Fruit fly (Drosophila melanogaster): ENCODE data around the gene CG3847.

CG3847 gene

dm6 chrX:6343786-6344537 lies 2.9 kb upstream of the CG3847 start (continued):
- TF ChIP-seq jing (GFP tag; optimal IDR thresholded peaks at IDR 0.05): no peak
- no peak for TF ChIP-seq CG15696 (tag; optimal IDR thresholded peaks at IDR 0.05)
- TF ChIP-seq Dip2 (GFP tag; IDR thresholded peaks at IDR 0.05): no peak
- TF ChIP-seq CG12942 (GFP tag; optimal IDR thresholded peaks at IDR 0.05): no peak
- TF ChIP-seq so (GFP tag; IDR thresholded peaks at IDR 0.05): 0 out of 3 replicates have a peak, but pooled peaks have one; percentile 64
- no peak for TF ChIP-seq HmgD (GFP tag; optimal IDR thresholded peaks at IDR 0.05)
- TF ChIP-seq chm (GFP tag; IDR thresholded peaks at IDR 0.05): no peak
- no peak; the same call in 3 of the 4 replicates for TF ChIP-seq Gug (GFP tag; IDR thresholded peaks at IDR 0.05)
- no peak for TF ChIP-seq caup (GFP tag; optimal IDR thresholded peaks at IDR 0.05; ENCODE audit: severe bottlenecking)
- TF ChIP-seq Fer3 (tag; optimal IDR thresholded peaks at IDR 0.05): no peak
- TF ChIP-seq Ptx1 (GFP tag; IDR thresholded peaks at IDR 0.05): peak; percentile 78
- peak; percentile 10 for TF ChIP-seq Oli (tag; optimal IDR thresholded peaks at IDR 0.05)
- no peak for TF ChIP-seq CG3065 (GFP tag; optimal IDR thresholded peaks at IDR 0.05)
- no peak for TF ChIP-seq ERR (GFP tag; optimal IDR thresholded peaks at IDR 0.05)
- TF ChIP-seq lov (optimal IDR thresholded peaks at IDR 0.05): no peak
- TF ChIP-seq lov (GFP tag; IDR thresholded peaks at IDR 0.05): 0 out of 3 replicates have a peak, but pooled peaks have one; percentile 55
- TF ChIP-seq onecut (GFP tag; IDR thresholded peaks at IDR 0.05): no peak
- TF ChIP-seq Hmx (GFP tag; optimal IDR thresholded peaks at IDR 0.05): no peak
- TF ChIP-seq CG2875 (GFP tag; optimal IDR thresholded peaks at IDR 0.05): peak; percentile 11
- no peak for TF ChIP-seq CG15269 (tag; optimal IDR thresholded peaks at IDR 0.05)
- TF ChIP-seq fd64A (GFP tag; optimal IDR thresholded peaks at IDR 0.05): peak; percentile 55
- TF ChIP-seq MBD-R2 (GFP tag; IDR thresholded peaks at IDR 0.05): no peak
- TF ChIP-seq Nf-YA (GFP tag; IDR thresholded peaks at IDR 0.05): 0 out of 2 replicates have a peak, but pooled peaks have one; percentile 50
- TF ChIP-seq B-H2 (GFP tag; optimal IDR thresholded peaks at IDR 0.05): no peak
- TF ChIP-seq CG12236 (GFP tag; optimal IDR thresholded peaks at IDR 0.05): no peak
- TF ChIP-seq CG10959 (GFP tag; IDR thresholded peaks at IDR 0.05): no peak
- TF ChIP-seq yki (optimal IDR thresholded peaks at IDR 0.05): no peak
- peak; percentile 21 for TF ChIP-seq CG16863 (GFP tag; optimal IDR thresholded peaks at IDR 0.05)
- TF ChIP-seq MESR4 (GFP tag; optimal IDR thresholded peaks at IDR 0.05): no peak
- TF ChIP-seq CG6813 (GFP tag; optimal IDR thresholded peaks at IDR 0.05): no peak
- TF ChIP-seq CG11247 (GFP tag; IDR thresholded peaks at IDR 0.05): no peak
- TF ChIP-seq Neu2 (GFP tag; optimal IDR thresholded peaks at IDR 0.05; ENCODE audit: borderline replicate concordance): no peak
- no peak; the same call in 1 of the 2 replicates for TF ChIP-seq Adf1 (GFP tag; IDR thresholded peaks at IDR 0.05)
- TF ChIP-seq gsb (GFP tag; IDR thresholded peaks at IDR 0.05): no peak
- TF ChIP-seq bowl (GFP tag; IDR thresholded peaks at IDR 0.05): peak; percentile 58; the same call in 1 of the 2 replicates
- no peak for TF ChIP-seq CG17361 (GFP tag; IDR thresholded peaks at IDR 0.05)
- TF ChIP-seq GATAe (GFP tag; conservative IDR thresholded peaks at IDR 0.05): no peak
- no peak for TF ChIP-seq Dp (GFP tag; optimal IDR thresholded peaks at IDR 0.05)
- TF ChIP-seq CG11723 (GFP tag; optimal IDR thresholded peaks at IDR 0.05): no peak
- TF ChIP-seq CG2120 (GFP tag; optimal IDR thresholded peaks at IDR 0.05): no peak
- TF ChIP-seq Sry-δ (GFP tag; optimal IDR thresholded peaks at IDR 0.05): no peak
- TF ChIP-seq D19B (GFP tag; optimal IDR thresholded peaks at IDR 0.05): no peak
- TF ChIP-seq kay (GFP tag; optimal IDR thresholded peaks at IDR 0.05): no peak
- no peak for TF ChIP-seq Meics (GFP tag; optimal IDR thresholded peaks at IDR 0.05)
- no peak for TF ChIP-seq Sin3A (optimal IDR thresholded peaks at IDR 0.05)
- peak; percentile 7 for TF ChIP-seq chn (GFP tag; optimal IDR thresholded peaks at IDR 0.05)
- no peak for TF ChIP-seq CG12071 (GFP tag; optimal IDR thresholded peaks at IDR 0.05)
- no peak for TF ChIP-seq cato (GFP tag; optimal IDR thresholded peaks at IDR 0.05; ENCODE audit: borderline replicate concordance)
- TF ChIP-seq HLH4C (GFP tag; IDR thresholded peaks at IDR 0.05; ENCODE audit: partially characterized antibody): peak; percentile 25; the same call in 1 of the 3 replicates
- TF ChIP-seq bbx (GFP tag; IDR thresholded peaks at IDR 0.05; ENCODE audit: partially characterized antibody): no peak
- no peak for TF ChIP-seq CG1647 (GFP tag; optimal IDR thresholded peaks at IDR 0.05)
